Worm (Caenorhabditis elegans): ENCODE data around the gene C01G5.25.
A peak's percentile ranks its signal among the peaks of the same experiment; 100 is the strongest.

C01G5.25 gene

ce11 chrIV:6572238-6572637 lies 30.8 kb downstream of the C01G5.25 start, which contains the start of gene bicd-1:
TSS of gene bicd-1 (minus strand) at chrIV:6572338.
- TF ChIP-seq cebp-2 (GFP tag; IDR thresholded peaks at IDR 0.05) (no peak), efl-1 (GFP tag; optimal IDR thresholded peaks at IDR 0.05) (no peak), attf-5 (GFP tag; optimal IDR thresholded peaks at IDR 0.05) (no peak), ceh-91 (GFP tag; IDR thresholded peaks at IDR 0.05) (no peak), Y56A3A.18 (GFP tag; IDR thresholded peaks at IDR 0.05) (no peak), lin-26 (GFP tag; IDR thresholded peaks at IDR 0.05) (no peak), F49E8.2 (tag; optimal IDR thresholded peaks at IDR 0.05; ENCODE audit: insufficient read depth) (no peak), nhr-120 (GFP tag; IDR thresholded peaks at IDR 0.05) (no peak), T07F8.4 (tag; optimal IDR thresholded peaks at IDR 0.05) (no peak), ets-4 (GFP tag; optimal IDR thresholded peaks at IDR 0.05) (no peak), gei-17 (GFP tag; optimal IDR thresholded peaks at IDR 0.05) (no peak), ZK185.1 (tag; optimal IDR thresholded peaks at IDR 0.05; ENCODE audit: poor library complexity, severe bottlenecking) (no peak)

DNA sequence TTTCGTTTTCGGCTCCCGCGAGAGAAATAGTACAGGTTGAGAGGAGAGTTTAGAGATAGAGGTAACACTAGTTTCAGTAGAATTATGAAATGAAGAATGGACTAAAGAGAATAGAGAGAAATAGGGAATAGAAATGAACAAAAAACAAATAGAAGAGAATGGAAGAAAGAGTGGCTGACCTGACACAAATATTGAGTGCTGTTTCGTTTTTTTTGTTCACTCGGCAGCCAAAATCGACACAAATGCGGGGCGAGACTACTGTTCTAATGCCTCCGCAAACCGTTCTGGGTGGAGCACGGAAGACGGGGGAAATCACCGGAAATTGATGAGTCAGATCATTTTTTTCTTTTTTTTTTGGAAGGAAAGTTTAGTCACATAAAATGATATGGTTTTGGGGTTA lies 31.2 kb downstream of the C01G5.25 start:
- TF ChIP-seq cebp-1 (GFP tag; IDR thresholded peaks at IDR 0.05) = no peak
- peak; percentile 47 for TF ChIP-seq cebp-1 (tag; optimal IDR thresholded peaks at IDR 0.05)
- peak; percentile 12 for TF ChIP-seq nhr-80 (tag; optimal IDR thresholded peaks at IDR 0.05)
- TF ChIP-seq somi-1 (GFP tag; optimal IDR thresholded peaks at IDR 0.05) = no peak
- peak; percentile 74 for TF ChIP-seq hmg-1.2 (GFP tag; IDR thresholded peaks at IDR 0.05)

- TF ChIP-seq ceh-27 (GFP tag; optimal IDR thresholded peaks at IDR 0.05) = no peak
- TF ChIP-seq ceh-58 (GFP tag; IDR thresholded peaks at IDR 0.05) = no peak
- no peak for TF ChIP-seq lir-1 (GFP tag; conservative IDR thresholded peaks at IDR 0.05)
- TF ChIP-seq aptf-3 (GFP tag; IDR thresholded peaks at IDR 0.05) = no peak
- TF ChIP-seq attf-5 (GFP tag; optimal IDR thresholded peaks at IDR 0.05) = peak; percentile 30
- TF ChIP-seq snpc-1.1 (tag; optimal IDR thresholded peaks at IDR 0.05; ENCODE audit: insufficient read depth) = no peak
- TF ChIP-seq lin-54 (GFP tag; optimal IDR thresholded peaks at IDR 0.05) = no peak
- peak; percentile 27 to 79 for TF ChIP-seq let-607 (tag; optimal IDR thresholded peaks at IDR 0.05)
- TF ChIP-seq nfyb-1 (GFP tag; IDR thresholded peaks at IDR 0.05) = peak; percentile 51; the same call in 1 of the 2 replicates
- 0 out of 2 replicates have a peak, but pooled peaks have one; percentile 10 for TF ChIP-seq Y56A3A.18 (GFP tag; IDR thresholded peaks at IDR 0.05)
- TF ChIP-seq F57C9.4 (tag; optimal IDR thresholded peaks at IDR 0.05) = no peak
- TF ChIP-seq cebp-1 (GFP tag; IDR thresholded peaks at IDR 0.05) = no peak
- TF ChIP-seq cebp-1 (tag; optimal IDR thresholded peaks at IDR 0.05) = peak; percentile 47
- no peak for TF ChIP-seq chd-7 (tag; optimal IDR thresholded peaks at IDR 0.05)
- TF ChIP-seq madf-3 (GFP tag; IDR thresholded peaks at IDR 0.05) = no peak
- no peak for TF ChIP-seq F55B11.4 (tag; optimal IDR thresholded peaks at IDR 0.05; ENCODE audit: borderline replicate concordance, insufficient read depth)
- TF ChIP-seq ZK185.1 (tag; optimal IDR thresholded peaks at IDR 0.05; ENCODE audit: poor library complexity, severe bottlenecking) = no peak
- peak; percentile 94 for TF ChIP-seq nhr-80 (tag; optimal IDR thresholded peaks at IDR 0.05)
- no peak for TF ChIP-seq T26A5.8 (tag; optimal IDR thresholded peaks at IDR 0.05)
- TF ChIP-seq atf-7 (tag; optimal IDR thresholded peaks at IDR 0.05) = no peak
- TF ChIP-seq snpc-3.4 (tag; optimal IDR thresholded peaks at IDR 0.05) = no peak
These were observed 32.9 kb downstream of the C01G5.25 start for ce11 chrIV:6574343-6574742.

DNA sequence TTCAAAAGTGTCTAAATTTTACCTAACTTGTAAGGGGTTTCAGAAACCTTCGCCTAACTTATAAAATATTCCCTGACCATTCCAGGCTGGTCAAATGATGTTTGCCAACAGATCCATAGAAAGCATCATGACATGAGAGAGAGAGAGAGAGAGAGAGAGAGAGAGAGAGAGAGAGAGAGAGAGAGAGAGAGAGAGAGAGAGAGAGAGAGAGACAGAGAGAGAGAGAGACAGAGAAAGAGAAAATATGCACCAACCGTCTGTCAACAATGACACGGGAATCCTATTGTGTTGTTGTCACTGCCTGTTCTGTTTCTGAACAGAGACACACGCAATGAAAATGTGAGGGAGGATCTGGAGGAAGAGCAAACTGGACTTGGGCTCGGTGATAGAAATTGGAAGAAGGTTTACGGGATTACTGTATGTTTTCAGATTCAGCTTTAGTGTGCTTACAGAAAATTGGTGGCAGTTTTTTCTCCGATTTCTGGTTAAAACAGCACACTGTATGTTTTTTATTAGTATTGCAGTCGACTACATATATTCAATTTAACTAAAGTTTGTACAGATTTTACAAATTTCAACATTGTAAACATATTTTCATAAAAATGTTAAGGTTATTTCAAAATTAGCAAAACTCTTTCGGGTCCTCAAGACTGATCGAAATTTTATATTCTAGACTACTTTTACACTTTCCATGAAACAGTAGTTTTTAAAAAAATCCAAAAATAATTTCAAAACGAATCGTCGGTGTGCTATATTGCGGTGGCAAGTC lies 34.7 kb downstream of the C01G5.25 start:
- peak; percentile 55 for TF ChIP-seq hmg-1.2 (GFP tag; IDR thresholded peaks at IDR 0.05)
- TF ChIP-seq attf-5 (GFP tag; optimal IDR thresholded peaks at IDR 0.05) = peak; percentile 25
- 0 out of 2 replicates have a peak, but pooled peaks have one; percentile 21 for TF ChIP-seq egrh-3 (GFP tag; IDR thresholded peaks at IDR 0.05)
- TF ChIP-seq T26A5.8 (tag; optimal IDR thresholded peaks at IDR 0.05) = no peak
- TF ChIP-seq bed-1 (GFP tag; IDR thresholded peaks at IDR 0.05) = no peak
- peak; percentile 35; the same call in 1 of the 2 replicates for TF ChIP-seq mcd-1 (GFP tag; IDR thresholded peaks at IDR 0.05)
- no peak for TF ChIP-seq zim-3 (tag; optimal IDR thresholded peaks at IDR 0.05)
